In genomic region chr3L:2417399-2418040, dm6 we compare ENCODE assay signal across 2 fruit fly cellular contexts.
TF ChIP-seq lines count a peak whose summit lies in the region.

No protein-coding gene starts in this region.

TF ChIP-seq in whole organism, embryonic, 481 proteins besides CTCF, POLR2A, EP300 and RAD21 (continued from another document and continues in another):
- TF ChIP-seq YL-1 (GFP tag; optimal IDR thresholded peaks at IDR 0.05; lab: Kevin White, UChicago), result no peak
- no peak for TF ChIP-seq CG16863 (GFP tag; optimal IDR thresholded peaks at IDR 0.05; lab: Kevin White, UChicago)
- TF ChIP-seq tap (tag; optimal IDR thresholded peaks at IDR 0.05; lab: Kevin White, UChicago), result peak; percentile 68
- 0 out of 2 replicates have a peak, but pooled peaks have one; percentile 28 for TF ChIP-seq CG7372 (GFP tag; IDR thresholded peaks at IDR 0.05; lab: Robert Waterston, UW)
- TF ChIP-seq CG3838 (GFP tag; optimal IDR thresholded peaks at IDR 0.05; lab: Kevin White, UChicago), result peak; percentile 3
- TF ChIP-seq hbn (GFP tag; IDR thresholded peaks at IDR 0.05; lab: Robert Waterston, UW; ENCODE audit: partially characterized antibody), result no peak
- peak; percentile 83 for TF ChIP-seq CG10209 (GFP tag; optimal IDR thresholded peaks at IDR 0.05; lab: Kevin White, UChicago)
- TF ChIP-seq nerfin-2 (GFP tag; IDR thresholded peaks at IDR 0.05; lab: Robert Waterston, UW; ENCODE audit: partially characterized antibody), result no peak
- TF ChIP-seq hth (optimal IDR thresholded peaks at IDR 0.05; lab: Kevin White, UChicago), result no peak
- peak; percentile 81 for TF ChIP-seq Sox102F (GFP tag; optimal IDR thresholded peaks at IDR 0.05; lab: Kevin White, UChicago)
- no peak for TF ChIP-seq shn (GFP tag; optimal IDR thresholded peaks at IDR 0.05; lab: Kevin White, UChicago)
- peak; percentile 68 for TF ChIP-seq CG11723 (GFP tag; optimal IDR thresholded peaks at IDR 0.05; lab: Kevin White, UChicago)
- no peak for TF ChIP-seq CG14050 (GFP tag; IDR thresholded peaks at IDR 0.05; lab: Robert Waterston, UW)
- TF ChIP-seq crp (GFP tag; optimal IDR thresholded peaks at IDR 0.05; lab: Kevin White, UChicago), result peak in 1 of 2 experiments; percentile 14
- peak; percentile 88 for TF ChIP-seq Oli (tag; optimal IDR thresholded peaks at IDR 0.05; lab: Kevin White, UChicago)
- TF ChIP-seq Six4 (GFP tag; optimal IDR thresholded peaks at IDR 0.05; lab: Kevin White, UChicago), result peak; percentile 54
- no peak; the same call in 2 of the 3 replicates for TF ChIP-seq CG11695 (GFP tag; IDR thresholded peaks at IDR 0.05; lab: Robert Waterston, UW)
- TF ChIP-seq CG15011 (GFP tag; optimal IDR thresholded peaks at IDR 0.05; lab: Kevin White, UChicago), result peak; percentile 71
- no peak for TF ChIP-seq CG42726 (GFP tag; IDR thresholded peaks at IDR 0.05; lab: Robert Waterston, UW; ENCODE audit: partially characterized antibody)
- no peak for TF ChIP-seq CG1024 (GFP tag; IDR thresholded peaks at IDR 0.05; lab: Robert Waterston, UW)
- peak; percentile 77 for TF ChIP-seq CG10267 (tag; optimal IDR thresholded peaks at IDR 0.05; lab: Kevin White, UChicago)
- no peak for TF ChIP-seq pb (GFP tag; optimal IDR thresholded peaks at IDR 0.05; lab: Kevin White, UChicago)
- peak; percentile 61 for TF ChIP-seq Nf-YC (tag; optimal IDR thresholded peaks at IDR 0.05; lab: Kevin White, UChicago)
- TF ChIP-seq CG4707 (GFP tag; optimal IDR thresholded peaks at IDR 0.05; lab: Kevin White, UChicago), result peak; percentile 6
- no peak for TF ChIP-seq ro (GFP tag; IDR thresholded peaks at IDR 0.05; lab: Robert Waterston, UW)
- 0 out of 2 replicates have a peak, but pooled peaks have one; percentile 19 for TF ChIP-seq CG14014 (GFP tag; IDR thresholded peaks at IDR 0.05; lab: Robert Waterston, UW)
- TF ChIP-seq Usf (GFP tag; optimal IDR thresholded peaks at IDR 0.05; lab: Kevin White, UChicago), result peak; percentile 6
- TF ChIP-seq toy (GFP tag; IDR thresholded peaks at IDR 0.05; lab: Robert Waterston, UW), result no peak
- no peak for TF ChIP-seq ham (GFP tag; IDR thresholded peaks at IDR 0.05; lab: Robert Waterston, UW)
- peak; percentile 74 for TF ChIP-seq org-1 (GFP tag; optimal IDR thresholded peaks at IDR 0.05; lab: Kevin White, UChicago)
- no peak for TF ChIP-seq HLH54F (GFP tag; optimal IDR thresholded peaks at IDR 0.05; lab: Kevin White, UChicago)
- TF ChIP-seq Bgb (GFP tag; IDR thresholded peaks at IDR 0.05; lab: Robert Waterston, UW; ENCODE audit: partially characterized antibody), result no peak
- no peak for TF ChIP-seq abd-A (tag; optimal IDR thresholded peaks at IDR 0.05; lab: Kevin White, UChicago)
- TF ChIP-seq CG2712 (tag; optimal IDR thresholded peaks at IDR 0.05; lab: Kevin White, UChicago), result peak; percentile 81
- peak; percentile 75 for TF ChIP-seq BtbVII (GFP tag; optimal IDR thresholded peaks at IDR 0.05; lab: Kevin White, UChicago)
- peak; percentile 13 for TF ChIP-seq CG12299 (tag; optimal IDR thresholded peaks at IDR 0.05; lab: Kevin White, UChicago)
- TF ChIP-seq CG12942 (GFP tag; optimal IDR thresholded peaks at IDR 0.05; lab: Kevin White, UChicago), result peak; percentile 53
- TF ChIP-seq fu2 (GFP tag; optimal IDR thresholded peaks at IDR 0.05; lab: Kevin White, UChicago), result no peak
- 0 out of 3 replicates have a peak, but pooled peaks have one; percentile 25 for TF ChIP-seq zfh1 (GFP tag; IDR thresholded peaks at IDR 0.05; lab: Robert Waterston, UW)
- TF ChIP-seq sna (GFP tag; IDR thresholded peaks at IDR 0.05; lab: Robert Waterston, UW; ENCODE audit: partially characterized antibody), result no peak
- TF ChIP-seq Sox100B (GFP tag; optimal IDR thresholded peaks at IDR 0.05; lab: Kevin White, UChicago), result peak; percentile 90
- TF ChIP-seq tio (GFP tag; optimal IDR thresholded peaks at IDR 0.05; lab: Kevin White, UChicago), result peak; percentile 75
- no peak for TF ChIP-seq CG18011 (GFP tag; optimal IDR thresholded peaks at IDR 0.05; lab: Kevin White, UChicago)
- no peak for TF ChIP-seq CG14667 (GFP tag; IDR thresholded peaks at IDR 0.05; lab: Robert Waterston, UW)
- peak; percentile 83 for TF ChIP-seq Ptx1 (GFP tag; IDR thresholded peaks at IDR 0.05; lab: Robert Waterston, UW)
- TF ChIP-seq CG3065 (GFP tag; optimal IDR thresholded peaks at IDR 0.05; lab: Kevin White, UChicago), result no peak
- peak; percentile 70 for TF ChIP-seq Blimp-1 (GFP tag; optimal IDR thresholded peaks at IDR 0.05; lab: Kevin White, UChicago)
- TF ChIP-seq CG6765 (GFP tag; optimal IDR thresholded peaks at IDR 0.05; lab: Kevin White, UChicago), result peak; percentile 68
- TF ChIP-seq NC2α (GFP tag; optimal IDR thresholded peaks at IDR 0.05; lab: Kevin White, UChicago), result no peak
- peak; percentile 83 for TF ChIP-seq CG10147 (GFP tag; optimal IDR thresholded peaks at IDR 0.05; lab: Kevin White, UChicago)
- peak; percentile 63 for TF ChIP-seq CG5180 (GFP tag; optimal IDR thresholded peaks at IDR 0.05; lab: Kevin White, UChicago)
- TF ChIP-seq Hsf (GFP tag; optimal IDR thresholded peaks at IDR 0.05; lab: Kevin White, UChicago), result peak; percentile 17
- TF ChIP-seq sqz (GFP tag; optimal IDR thresholded peaks at IDR 0.05; lab: Kevin White, UChicago), result peak; percentile 51
- peak; percentile 51 for TF ChIP-seq CG8359 (GFP tag; optimal IDR thresholded peaks at IDR 0.05; lab: Kevin White, UChicago; ENCODE audit: borderline replicate concordance)
- TF ChIP-seq CG1602 (GFP tag; optimal IDR thresholded peaks at IDR 0.05; lab: Kevin White, UChicago), result peak; percentile 65
- TF ChIP-seq CG11696 (GFP tag; IDR thresholded peaks at IDR 0.05; lab: Robert Waterston, UW), result no peak
- peak; percentile 68 for TF ChIP-seq Abd-B (GFP tag; optimal IDR thresholded peaks at IDR 0.05; lab: Kevin White, UChicago)
- no peak for TF ChIP-seq Sry-δ (GFP tag; optimal IDR thresholded peaks at IDR 0.05; lab: Kevin White, UChicago)
- no peak for TF ChIP-seq Neu2 (GFP tag; optimal IDR thresholded peaks at IDR 0.05; lab: Kevin White, UChicago; ENCODE audit: borderline replicate concordance)
- TF ChIP-seq so (GFP tag; IDR thresholded peaks at IDR 0.05; lab: Robert Waterston, UW), result peak; percentile 73; the same call in 2 of the 3 replicates
- peak; percentile 87 for TF ChIP-seq CG11504 (tag; optimal IDR thresholded peaks at IDR 0.05; lab: Kevin White, UChicago)
- TF ChIP-seq knrl (GFP tag; IDR thresholded peaks at IDR 0.05; lab: Robert Waterston, UW; ENCODE audit: partially characterized antibody), result no peak
- peak; percentile 30 for TF ChIP-seq HmgZ (tag; optimal IDR thresholded peaks at IDR 0.05; lab: Kevin White, UChicago)
- peak; percentile 64 for TF ChIP-seq CG6813 (GFP tag; optimal IDR thresholded peaks at IDR 0.05; lab: Kevin White, UChicago)

TF ChIP-seq in whole organism, prepupa, 60 proteins besides CTCF, POLR2A, EP300 and RAD21 (continued from another document):
- TF ChIP-seq CG6276 (GFP tag; optimal IDR thresholded peaks at IDR 0.05; lab: Kevin White, UChicago) (peak; percentile 92), Ets96B (tag; optimal IDR thresholded peaks at IDR 0.05; lab: Kevin White, UChicago) (peak; percentile 96), CG10669 (GFP tag; optimal IDR thresholded peaks at IDR 0.05; lab: Kevin White, UChicago) (peak; percentile 95), Sox102F (GFP tag; optimal IDR thresholded peaks at IDR 0.05; lab: Kevin White, UChicago) (peak; percentile 81), ss (GFP tag; optimal IDR thresholded peaks at IDR 0.05; lab: Kevin White, UChicago) (peak; percentile 95 to 98), Lpt (GFP tag; optimal IDR thresholded peaks at IDR 0.05; lab: Kevin White, UChicago) (peak; percentile 84), Gug (GFP tag; IDR thresholded peaks at IDR 0.05; lab: Robert Waterston, UW) (peak; percentile 80), Blimp-1 (GFP tag; optimal IDR thresholded peaks at IDR 0.05; lab: Kevin White, UChicago) (peak; percentile 89)
